Worm (Caenorhabditis elegans): ENCODE data around the gene nep-9.

The nep-9 gene

DNA sequence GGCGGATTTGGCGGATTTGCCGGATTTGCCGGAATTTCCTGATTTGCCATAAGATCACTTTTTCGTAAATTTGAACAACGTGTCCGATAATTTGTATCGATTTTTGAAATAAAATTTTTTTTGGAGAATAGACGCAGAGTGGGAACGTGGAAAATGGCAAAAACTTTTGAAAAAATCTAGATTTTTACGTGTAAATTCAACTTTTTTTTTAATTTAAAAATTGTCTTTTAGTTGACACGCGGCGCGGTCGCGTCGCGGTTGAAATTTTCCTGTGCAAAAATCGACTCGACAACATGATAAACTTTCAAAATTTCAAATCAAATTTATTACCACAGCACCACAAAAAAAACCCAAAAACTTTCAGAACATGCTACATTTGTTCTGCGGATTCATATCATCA lies 3.6 kb downstream of the nep-9 start, which contains the start of gene nep-20:
TSS of gene nep-20 (minus strand) at position 101 of the 400 bp plus-strand sequence.
- TF ChIP-seq mbf-1 (tag; optimal IDR thresholded peaks at IDR 0.05) (no peak), nhr-237 (tag; optimal IDR thresholded peaks at IDR 0.05) (no peak), aly-2 (tag; optimal IDR thresholded peaks at IDR 0.05) (no peak), alr-1 (tag; optimal IDR thresholded peaks at IDR 0.05) (no peak), nhr-25 (tag; optimal IDR thresholded peaks at IDR 0.05) (no peak)

ce11 chrII:3387503-3387902 lies 11.6 kb downstream of the nep-9 start, which contains the start of gene T06D4.6:
Gene T06D4.6 (minus strand): TSS chrII:3387603.
- TF ChIP-seq nhr-12 (tag; optimal IDR thresholded peaks at IDR 0.05) (no peak), aly-2 (tag; optimal IDR thresholded peaks at IDR 0.05) (no peak), unc-62 (GFP tag; optimal IDR thresholded peaks at IDR 0.05) (no peak), nhr-10 (tag; optimal IDR thresholded peaks at IDR 0.05) (no peak), elt-3 (tag; optimal IDR thresholded peaks at IDR 0.05) (no peak), nhr-25 (tag; optimal IDR thresholded peaks at IDR 0.05) (no peak), nhr-77 (tag; optimal IDR thresholded peaks at IDR 0.05) (no peak), ZK546.5 (tag; optimal IDR thresholded peaks at IDR 0.05) (no peak), ceh-82 (tag; optimal IDR thresholded peaks at IDR 0.05) (no peak)

DNA sequence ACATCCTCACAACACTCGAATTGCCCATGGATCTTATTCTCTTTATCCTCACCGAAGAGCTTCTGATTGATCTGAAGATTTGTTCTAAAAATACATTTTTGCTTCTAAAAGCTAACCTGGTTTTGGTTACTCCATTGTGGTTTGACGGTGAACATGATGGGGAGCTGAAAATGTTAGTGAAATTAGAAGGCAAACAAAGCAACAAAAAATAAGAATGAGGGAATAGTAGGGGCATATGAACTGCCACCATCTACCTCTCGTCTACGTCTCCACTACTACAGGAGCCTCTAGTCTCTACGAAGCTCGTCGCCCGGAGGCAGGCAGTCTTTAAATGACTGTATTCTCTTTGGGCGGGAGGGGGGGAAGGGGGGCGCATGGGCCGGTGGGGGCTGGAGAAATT lies 13.4 kb downstream of the nep-9 start, which contains the start of gene T06D4.2:
TSS of gene T06D4.2 (minus strand) at position 170 of the 400 bp plus-strand sequence.
- TF ChIP-seq nhr-237 (tag; optimal IDR thresholded peaks at IDR 0.05) (no peak), gmeb-1 (tag; optimal IDR thresholded peaks at IDR 0.05) (no peak), elt-1 (tag; optimal IDR thresholded peaks at IDR 0.05) (no peak), peb-1 (tag; optimal IDR thresholded peaks at IDR 0.05) (no peak)

- TF ChIP-seq Y55F3AM.14 (GFP tag; optimal IDR thresholded peaks at IDR 0.05) (no peak), lsy-2 (tag; optimal IDR thresholded peaks at IDR 0.05) (no peak), nhr-23 (tag; optimal IDR thresholded peaks at IDR 0.05) (no peak), aly-2 (tag; optimal IDR thresholded peaks at IDR 0.05) (no peak), ceh-82 (tag; optimal IDR thresholded peaks at IDR 0.05) (no peak), mbf-1 (tag; optimal IDR thresholded peaks at IDR 0.05) (no peak), R02D3.7 (tag; optimal IDR thresholded peaks at IDR 0.05) (no peak), mdl-1 (tag; optimal IDR thresholded peaks at IDR 0.05) (no peak), alr-1 (tag; optimal IDR thresholded peaks at IDR 0.05) (no peak), nhr-21 (tag; optimal IDR thresholded peaks at IDR 0.05) (no peak), nhr-129 (tag; optimal IDR thresholded peaks at IDR 0.05) (no peak), elt-3 (tag; optimal IDR thresholded peaks at IDR 0.05) (no peak), ceh-16 (tag; optimal IDR thresholded peaks at IDR 0.05) (no peak), nhr-12 (tag; optimal IDR thresholded peaks at IDR 0.05) (no peak), lin-39 (tag; optimal IDR thresholded peaks at IDR 0.05) (no peak), lin-13 (GFP tag; optimal IDR thresholded peaks at IDR 0.05) (no peak), gmeb-1 (tag; optimal IDR thresholded peaks at IDR 0.05) (no peak), mab-5 (tag; optimal IDR thresholded peaks at IDR 0.05) (no peak), nhr-25 (tag; optimal IDR thresholded peaks at IDR 0.05) (no peak)
Observed at ce11 chrII:3383116-3383515, 16.0 kb downstream of the nep-9 start.

DNA sequence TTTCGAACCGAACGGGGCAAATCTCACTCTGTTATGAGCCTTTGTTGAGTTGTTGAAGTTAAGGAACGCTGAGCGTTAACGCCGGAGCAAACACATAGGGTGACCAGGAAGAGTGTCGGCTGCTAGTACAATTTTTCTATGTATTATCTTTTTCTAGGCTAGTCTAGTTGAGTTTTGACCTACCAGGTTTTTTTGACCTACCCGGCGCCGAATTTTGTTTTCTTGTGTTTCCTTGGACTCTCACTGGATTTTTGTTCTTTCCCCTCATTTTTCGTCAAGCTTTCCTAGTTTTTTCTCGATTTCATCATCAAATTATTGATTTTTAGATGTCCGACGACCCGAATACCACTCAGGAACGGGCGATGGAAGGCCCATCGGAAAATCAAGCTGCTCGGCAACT lies 17.6 kb downstream of the nep-9 start, which contains the start of gene T06D4.1:
TSS of gene T06D4.1 (plus strand) at position 321 of the 400 bp plus-strand sequence.
- TF ChIP-seq lin-39 (tag; optimal IDR thresholded peaks at IDR 0.05) (no peak), blmp-1 (tag; optimal IDR thresholded peaks at IDR 0.05; ENCODE audit: insufficient read depth) (no peak), elt-1 (tag; optimal IDR thresholded peaks at IDR 0.05) (no peak), nhr-10 (tag; optimal IDR thresholded peaks at IDR 0.05) (no peak), alr-1 (tag; optimal IDR thresholded peaks at IDR 0.05) (no peak), nhr-11 (tag; optimal IDR thresholded peaks at IDR 0.05) (no peak), C34F6.9 (tag; optimal IDR thresholded peaks at IDR 0.05) (no peak)

DNA sequence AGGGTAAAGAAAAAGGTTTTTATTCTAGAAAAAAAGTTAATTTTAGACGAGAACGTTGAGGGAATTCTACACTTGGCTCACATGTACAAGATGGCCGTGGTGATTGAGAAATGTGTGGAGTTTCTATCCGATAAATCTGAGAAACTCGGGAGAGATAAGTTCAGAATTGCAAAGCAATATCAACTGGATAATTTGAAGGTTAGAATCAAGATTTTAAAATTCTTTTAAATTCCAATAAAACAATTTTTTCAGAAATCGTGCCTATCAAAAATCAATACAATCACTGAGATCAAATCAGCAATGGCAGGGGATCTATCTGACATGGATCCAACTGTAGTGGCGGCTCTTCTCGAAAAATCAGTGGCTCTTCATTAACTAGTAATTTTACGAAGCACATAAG lies 20.8 kb downstream of the nep-9 start, which contains the start of gene Y49F6C.2:
TSS of gene Y49F6C.2 (plus strand) at position 301 of the 400 bp plus-strand sequence.
- no peak for TF ChIP-seq alr-1 (tag; optimal IDR thresholded peaks at IDR 0.05)
- no peak for TF ChIP-seq ama-1 (optimal IDR thresholded peaks at IDR 0.05)
- TF ChIP-seq nhr-21 (tag; optimal IDR thresholded peaks at IDR 0.05) = no peak
- TF ChIP-seq skn-1 (tag; optimal IDR thresholded peaks at IDR 0.05) = no peak
- TF ChIP-seq fos-1 (tag; optimal IDR thresholded peaks at IDR 0.05) = no peak
- no peak for TF ChIP-seq C34F6.9 (tag; optimal IDR thresholded peaks at IDR 0.05)
- no peak for TF ChIP-seq snpc-4 (tag; optimal IDR thresholded peaks at IDR 0.05)
- no peak for TF ChIP-seq lin-11 (tag; optimal IDR thresholded peaks at IDR 0.05)
- no peak for TF ChIP-seq nhr-23 (tag; optimal IDR thresholded peaks at IDR 0.05)
